Worm (Caenorhabditis elegans): ENCODE measurements around the gene col-88.

col-88 gene

DNA sequence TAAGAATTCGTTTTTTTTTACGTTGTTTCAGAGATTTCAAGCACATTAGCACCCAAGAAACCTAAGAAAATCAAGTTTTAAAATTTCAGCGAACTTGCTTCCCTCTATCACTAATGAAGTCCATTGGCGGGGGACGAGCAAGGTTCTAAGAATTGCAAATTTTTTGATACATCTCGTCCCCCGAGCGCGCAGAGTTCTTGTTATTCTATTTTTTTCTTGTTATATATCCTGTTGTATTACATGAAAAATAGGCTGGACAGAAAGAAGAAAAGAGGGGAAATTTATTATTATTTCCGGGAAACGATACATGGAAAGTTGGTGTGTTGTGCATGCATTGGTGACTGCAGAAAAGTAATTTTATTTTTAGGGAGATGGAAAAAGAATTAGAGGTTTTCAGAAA lies 11.2 kb upstream of the col-88 start:
- TF ChIP-seq unc-3 (GFP tag; conservative IDR thresholded peaks at IDR 0.05) (no peak), unc-3 (tag; optimal IDR thresholded peaks at IDR 0.05) (no peak), hlh-8 (tag; optimal IDR thresholded peaks at IDR 0.05) (no peak), odd-2 (tag; optimal IDR thresholded peaks at IDR 0.05) (no peak), unc-86 (tag; optimal IDR thresholded peaks at IDR 0.05) (no peak), Y22D7AL.16 (tag; optimal IDR thresholded peaks at IDR 0.05) (no peak), pros-1 (tag; optimal IDR thresholded peaks at IDR 0.05) (no peak), unc-42 (tag; optimal IDR thresholded peaks at IDR 0.05) (no peak)

DNA sequence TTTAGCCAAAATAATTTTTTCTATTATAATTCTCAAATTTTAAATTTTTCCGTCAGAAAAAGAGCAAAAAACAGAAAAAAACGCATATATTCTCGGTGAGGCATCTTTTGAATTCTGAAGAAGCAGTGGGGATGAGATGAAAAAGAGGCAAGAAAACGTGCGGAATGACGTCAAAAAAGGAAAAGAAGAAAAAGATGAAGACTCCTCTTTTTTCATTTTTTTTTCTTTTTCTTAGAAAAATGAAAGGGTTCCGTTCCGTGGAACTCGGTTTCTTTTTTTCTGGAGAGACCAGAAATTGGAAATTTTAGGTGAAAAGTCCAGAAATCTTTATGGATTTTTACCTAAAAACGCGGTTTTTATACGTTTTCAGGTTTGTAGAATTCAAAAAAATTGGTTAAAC lies 10.5 kb upstream of the col-88 start:
- TF ChIP-seq C08G9.2 (tag; optimal IDR thresholded peaks at IDR 0.05) (no peak), pag-3 (tag; optimal IDR thresholded peaks at IDR 0.05; ENCODE audit: borderline replicate concordance) (no peak), ceh-14 (tag; optimal IDR thresholded peaks at IDR 0.05) (no peak), ref-2 (tag; optimal IDR thresholded peaks at IDR 0.05) (no peak), hlh-30 (tag; optimal IDR thresholded peaks at IDR 0.05; ENCODE audit: insufficient read depth) (no peak), sox-2 (GFP tag; IDR thresholded peaks at IDR 0.05) (no peak), C38D4.7 (GFP tag; optimal IDR thresholded peaks at IDR 0.05) (no peak), lim-6 (tag; optimal IDR thresholded peaks at IDR 0.05) (no peak), eyg-1 (tag; optimal IDR thresholded peaks at IDR 0.05) (no peak), Y22D7AL.16 (tag; optimal IDR thresholded peaks at IDR 0.05) (no peak)

DNA sequence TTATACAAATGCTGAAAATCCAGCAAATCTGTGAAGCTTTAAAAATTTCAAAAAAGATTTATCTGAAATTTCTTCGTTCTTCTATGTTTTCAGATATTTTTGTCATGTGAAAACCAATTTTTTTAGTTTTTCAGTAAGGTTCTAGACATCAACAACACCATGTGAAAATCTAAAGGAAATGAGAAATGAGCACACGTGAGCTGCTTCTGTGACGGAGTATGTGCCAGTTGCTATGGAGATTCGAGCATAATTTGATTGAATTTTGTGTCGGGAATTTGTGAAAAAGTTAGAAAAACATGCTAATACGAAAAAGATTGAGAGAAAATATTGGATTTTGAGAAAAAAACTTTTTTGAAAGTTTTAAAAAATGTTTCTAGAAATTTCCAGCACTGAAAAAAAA lies 9.3 kb upstream of the col-88 start:
- TF ChIP-seq hlh-13 (GFP tag; optimal IDR thresholded peaks at IDR 0.05) (no peak), ref-2 (tag; optimal IDR thresholded peaks at IDR 0.05) (no peak), sox-4 (tag; optimal IDR thresholded peaks at IDR 0.05) (no peak), Y22D7AL.16 (tag; optimal IDR thresholded peaks at IDR 0.05) (no peak), hlh-30 (tag; optimal IDR thresholded peaks at IDR 0.05; ENCODE audit: insufficient read depth) (no peak), unc-3 (GFP tag; conservative IDR thresholded peaks at IDR 0.05) (no peak), unc-3 (tag; optimal IDR thresholded peaks at IDR 0.05) (no peak), odd-2 (tag; optimal IDR thresholded peaks at IDR 0.05) (no peak), ceh-6 (GFP tag; optimal IDR thresholded peaks at IDR 0.05) (no peak), tbx-7 (tag; optimal IDR thresholded peaks at IDR 0.05) (no peak)

DNA sequence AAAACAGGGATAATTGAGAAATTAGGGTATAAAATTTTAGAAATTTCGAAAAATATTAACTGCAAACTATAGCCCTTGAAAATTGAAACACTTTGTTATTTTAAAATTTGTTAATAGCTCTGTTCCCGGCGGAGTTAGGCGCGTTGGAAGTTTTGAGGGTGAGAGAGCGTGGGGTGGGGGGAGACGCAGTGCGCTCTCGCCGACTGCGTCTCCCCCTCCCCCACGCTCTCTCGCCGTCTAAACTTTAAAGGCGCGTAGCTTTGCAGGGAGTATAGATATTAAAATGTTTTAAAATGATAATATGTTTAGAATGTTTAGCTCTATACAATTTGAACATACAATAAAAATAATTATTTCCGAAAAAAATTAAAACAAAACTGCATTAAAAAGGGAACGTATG lies 7.6 kb upstream of the col-88 start:
- TF ChIP-seq ceh-6 (GFP tag; optimal IDR thresholded peaks at IDR 0.05) (no peak), sox-2 (GFP tag; IDR thresholded peaks at IDR 0.05) (no peak), fkh-6 (tag; optimal IDR thresholded peaks at IDR 0.05) (no peak), ceh-45 (GFP tag; IDR thresholded peaks at IDR 0.05) (no peak)

DNA sequence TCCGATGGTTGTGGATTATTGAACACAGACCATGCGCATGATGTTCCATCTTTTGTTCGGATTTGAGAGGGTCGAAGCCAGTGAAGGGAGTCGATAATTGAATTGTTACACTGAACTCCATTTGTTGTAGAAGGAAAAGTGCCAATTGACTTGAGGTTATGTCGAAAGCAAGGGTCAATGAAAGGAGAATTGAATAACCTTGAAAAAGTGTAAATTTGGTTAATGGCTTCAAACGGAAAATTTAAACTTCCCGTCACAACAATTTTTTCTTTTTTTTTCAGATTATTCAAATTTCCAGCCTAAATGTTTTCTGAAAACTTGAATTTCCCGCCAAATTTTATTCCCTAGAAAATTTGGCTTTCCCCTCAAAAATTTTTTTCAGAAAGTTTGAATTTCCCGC lies 2.7 kb upstream of the col-88 start, which contains the start of gene clp-10:
Gene clp-10 (minus strand): TSS at position 101 of the 400 bp plus-strand sequence.
- TF ChIP-seq ama-1 (optimal IDR thresholded peaks at IDR 0.05), result no peak
- no peak for TF ChIP-seq pha-4 (tag; optimal IDR thresholded peaks at IDR 0.05)
- TF ChIP-seq unc-55 (GFP tag; optimal IDR thresholded peaks at IDR 0.05), result no peak
- TF ChIP-seq nhr-11 (tag; optimal IDR thresholded peaks at IDR 0.05), result no peak
- TF ChIP-seq hlh-15 (tag; optimal IDR thresholded peaks at IDR 0.05), result no peak
- TF ChIP-seq ceh-18 (tag; optimal IDR thresholded peaks at IDR 0.05), result no peak
- no peak for TF ChIP-seq che-1 (tag; optimal IDR thresholded peaks at IDR 0.05)
- no peak for TF ChIP-seq ceh-2 (tag; optimal IDR thresholded peaks at IDR 0.05)
- no peak for TF ChIP-seq unc-86 (tag; optimal IDR thresholded peaks at IDR 0.05)
- TF ChIP-seq ceh-31 (tag; optimal IDR thresholded peaks at IDR 0.05), result no peak
- no peak for TF ChIP-seq pag-3 (tag; optimal IDR thresholded peaks at IDR 0.05; ENCODE audit: borderline replicate concordance)
- no peak for TF ChIP-seq gmeb-2 (tag; optimal IDR thresholded peaks at IDR 0.05)

DNA sequence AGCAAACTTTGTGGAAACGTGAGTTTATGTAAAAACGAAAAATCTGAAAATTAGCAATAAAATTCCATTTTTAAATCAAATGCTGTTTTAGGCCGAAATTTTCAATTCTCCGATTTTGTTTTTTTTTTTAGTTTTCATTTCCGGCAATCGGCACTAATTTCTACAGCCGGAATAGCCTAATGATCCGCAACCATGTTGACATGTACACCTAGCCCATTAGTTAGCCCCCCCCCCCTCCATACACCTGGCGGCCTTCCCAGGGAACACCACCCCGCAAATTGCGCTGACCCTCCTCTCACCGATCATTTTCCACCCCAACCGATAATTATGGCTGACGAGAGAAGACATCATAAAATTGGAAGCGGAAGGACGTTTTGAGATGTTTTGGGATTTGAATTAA lies 1.3 kb upstream of the col-88 start:
- no peak for TF ChIP-seq eyg-1 (tag; optimal IDR thresholded peaks at IDR 0.05)
- no peak for TF ChIP-seq pqm-1 (tag; optimal IDR thresholded peaks at IDR 0.05)
- TF ChIP-seq ceh-31 (tag; optimal IDR thresholded peaks at IDR 0.05), result peak; percentile 26

All from whole organism, late embryonic.